Fruit fly (Drosophila melanogaster) whole organism, wandering third instar larva: ENCODE data around the gene CG13841.

Experiments
- Abd-B ChIP-seq: fragments of >200 bp; optimal IDR thresholded peaks from 2 replicates; lab custom pipeline; 2017; ENCODE audit warnings: missing biosample characterization, missing genetic modification characterization
- CG32264 ChIP-seq: fragments of 200-800 bp; sonication (Bioruptor generic); optimal IDR thresholded peaks from 2 replicates; lab custom pipeline; 2016; ENCODE audit warnings: missing biosample characterization, missing genetic modification characterization
- CG9705 ChIP-seq: fragments of 200-800 bp; sonication (Bioruptor generic); optimal IDR thresholded peaks from 2 replicates; lab custom pipeline; 2018; ENCODE audit warnings: missing biosample characterization, mild to moderate bottlenecking, missing genetic modification characterization
- CrebA ChIP-seq: fragments of 200-800 bp; sonication (Bioruptor generic); optimal IDR thresholded peaks from 2 replicates; lab custom pipeline; 2016; ENCODE audit warnings: missing biosample characterization, mild to moderate bottlenecking, missing genetic modification characterization, borderline replicate concordance
- Dif ChIP-seq: fragments of 200-275, 200-300 bp; sonication (Bioruptor generic); optimal IDR thresholded peaks from 2 replicates; lab custom pipeline; 2018; ENCODE audit warnings: missing biosample characterization, missing genetic modification characterization; ENCODE audit not compliant: partially characterized antibody
- HLH106 ChIP-seq: fragments of 200-800 bp; optimal IDR thresholded peaks from 3 replicates; lab custom pipeline; 2019; ENCODE audit warnings: missing biosample characterization, mild to moderate bottlenecking, missing genetic modification characterization, moderate library complexity
- Hnf4 ChIP-seq: fragments of 200-800 bp; sonication (Bioruptor generic); optimal IDR thresholded peaks from 2 replicates; lab custom pipeline; 2016; ENCODE audit warnings: missing biosample characterization, mild to moderate bottlenecking, missing genetic modification characterization
- Hr78 ChIP-seq: fragments of >200 bp; optimal IDR thresholded peaks from 2 replicates; lab custom pipeline; 2017; ENCODE audit warnings: missing biosample characterization, missing genetic modification characterization
- Hr83 ChIP-seq: fragments of 200-300 bp; sonication (Bioruptor generic); optimal IDR thresholded peaks from 2 replicates; lab custom pipeline; 2016; ENCODE audit warnings: missing biosample characterization, mild to moderate bottlenecking, missing genetic modification characterization, moderate library complexity; ENCODE audit not compliant: poor library complexity, severe bottlenecking
- Jra ChIP-seq: sonication (Bioruptor generic); optimal IDR thresholded peaks from 2 replicates; lab custom pipeline; 2016; ENCODE audit warnings: missing biosample characterization, missing genetic modification characterization
- Myc ChIP-seq: fragments of >200 bp; optimal IDR thresholded peaks from 2 replicates; lab custom pipeline; 2017
- OdsH ChIP-seq: fragments of 200-800 bp; sonication (Bioruptor generic); optimal IDR thresholded peaks from 2 replicates; lab custom pipeline; 2016; ENCODE audit warnings: missing biosample characterization, mild to moderate bottlenecking, missing genetic modification characterization
- Rel ChIP-seq, 2 experiments: fragments of 200-800 bp; sonication (Bioruptor generic) in 1 of 2; optimal IDR thresholded peaks; 2 replicates in 1 of 2; 3 replicates in 1 of 2; lab custom pipeline; 2016 to 2019; ENCODE audit warnings: mild to moderate bottlenecking in 2 of 2, missing biosample characterization in 2 of 2, missing genetic modification characterization in 2 of 2, moderate library complexity in 1 of 2
- Sp1 ChIP-seq: fragments of 200-800 bp; sonication (Bioruptor generic); optimal IDR thresholded peaks from 3 replicates; lab custom pipeline; 2019; ENCODE audit warnings: missing biosample characterization, mild to moderate bottlenecking, missing genetic modification characterization, moderate library complexity
- Vsx2 ChIP-seq: fragments of 200-300, 225-300 bp; sonication (Bioruptor generic); optimal IDR thresholded peaks from 2 replicates; lab custom pipeline; 2018; ENCODE audit warnings: missing biosample characterization, missing genetic modification characterization; ENCODE audit not compliant: partially characterized antibody
- br ChIP-seq: fragments of 200-800 bp; sonication (Bioruptor generic); optimal IDR thresholded peaks from 2 replicates; lab custom pipeline; 2016; ENCODE audit warnings: missing biosample characterization, missing genetic modification characterization
- brk ChIP-seq: fragments of 200-800 bp; sonication (Bioruptor generic); optimal IDR thresholded peaks from 2 replicates; lab custom pipeline; 2016; ENCODE audit warnings: missing biosample characterization, mild to moderate bottlenecking, missing genetic modification characterization
- dl ChIP-seq, 2 experiments: fragments of 175-275, 200-275 bp in 1 of 2; fragments of 200-275 bp in 1 of 2; sonication (Bioruptor generic); optimal IDR thresholded peaks; lab custom pipeline; 2018; ENCODE audit warnings: mild to moderate bottlenecking in 2 of 2, missing biosample characterization in 2 of 2, missing genetic modification characterization in 2 of 2, moderate library complexity in 2 of 2; ENCODE audit not compliant: partially characterized antibody in 2 of 2, insufficient read depth in 1 of 2
- dsf ChIP-seq: sonication (Bioruptor generic); optimal IDR thresholded peaks from 2 replicates; lab custom pipeline; 2016; ENCODE audit warnings: missing biosample characterization, missing genetic modification characterization, borderline replicate concordance
- foxo ChIP-seq, 2 experiments: fragments of 200-800 bp; sonication (Bioruptor generic); optimal IDR thresholded peaks; 2 replicates in 1 of 2; 3 replicates in 1 of 2; lab custom pipeline; 2016 to 2017; ENCODE audit warnings: missing biosample characterization in 2 of 2, missing genetic modification characterization in 2 of 2
- fru ChIP-seq: fragments of 200-800 bp; sonication (Bioruptor generic); optimal IDR thresholded peaks from 3 replicates; lab custom pipeline; 2016; ENCODE audit warnings: missing biosample characterization, mild to moderate bottlenecking, missing genetic modification characterization
- h ChIP-seq: fragments of 200-800 bp; sonication (Bioruptor generic); optimal IDR thresholded peaks from 3 replicates; lab custom pipeline; 2016; ENCODE audit warnings: missing biosample characterization, mild to moderate bottlenecking, missing genetic modification characterization
- jim ChIP-seq: fragments of 175-275, 200-325 bp; sonication (Bioruptor generic); optimal IDR thresholded peaks from 2 replicates; lab custom pipeline; 2016; ENCODE audit warnings: missing biosample characterization, mild to moderate bottlenecking, missing genetic modification characterization
- lola ChIP-seq: fragments of >200 bp; optimal IDR thresholded peaks from 2 replicates; lab custom pipeline; 2017; ENCODE audit warnings: missing biosample characterization, missing genetic modification characterization
- psq ChIP-seq: fragments of 200-800 bp; sonication (Bioruptor generic); optimal IDR thresholded peaks from 3 replicates; lab custom pipeline; 2017; ENCODE audit warnings: missing biosample characterization, mild to moderate bottlenecking, missing genetic modification characterization, moderate library complexity
- usp ChIP-seq: fragments of >200 bp; optimal IDR thresholded peaks from 2 replicates; lab custom pipeline; 2017; ENCODE audit warnings: missing biosample characterization, missing genetic modification characterization
- woc ChIP-seq: sonication (Bioruptor generic); optimal IDR thresholded peaks from 2 replicates; lab custom pipeline; 2016; ENCODE audit warnings: missing biosample characterization, mild to moderate bottlenecking, missing genetic modification characterization

The CG13841 gene

dm6 chr3R:22747423-22748090 is 19.9 kb downstream of the CG13841 start, which contains the start of gene CG17141:
Gene CG17141, minus strand, starts transcription at chr3R:22747599.
- TF ChIP-seq Hr83 = peak; percentile 35
- no peak for TF ChIP-seq lola
- peak; percentile 26 for TF ChIP-seq Dif (GFP tag; lab: Kevin White, UChicago)

DNA sequence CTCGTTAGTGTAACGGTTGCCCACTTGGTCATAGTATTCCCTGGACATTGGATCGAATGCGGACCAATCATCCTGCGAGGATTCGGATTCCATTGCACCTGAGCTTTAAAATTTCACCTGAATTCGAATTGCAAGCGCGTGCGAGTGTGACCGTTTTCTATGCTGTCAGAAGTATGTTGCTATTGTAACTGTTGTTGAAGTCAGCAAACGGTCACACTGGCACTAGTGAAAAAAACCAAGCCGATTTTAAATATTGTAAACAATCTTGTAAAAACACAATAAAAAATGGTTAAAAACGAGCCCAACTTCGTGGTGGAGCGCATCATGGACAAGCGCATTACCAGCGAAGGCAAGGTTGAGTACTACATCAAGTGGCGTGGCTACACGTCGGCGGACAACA is 22.1 kb downstream of the CG13841 start, which contains the start of the genes vret and HP1c:
Gene vret, minus strand, starts transcription at position 150 of the 400 bp plus-strand sequence.
Gene HP1c, plus strand, starts transcription at position 189 of the 400 bp plus-strand sequence.
- TF ChIP-seq h (no peak), Rel (GFP tag; optimal IDR thresholded peaks at IDR 0.05; lab: Kevin White, UChicago) (no peak), Rel (tag; optimal IDR thresholded peaks at IDR 0.05; lab: Kevin White, UChicago) (peak; percentile 37)
- TF ChIP-seq, all 38 proteins: peak for 1

DNA sequence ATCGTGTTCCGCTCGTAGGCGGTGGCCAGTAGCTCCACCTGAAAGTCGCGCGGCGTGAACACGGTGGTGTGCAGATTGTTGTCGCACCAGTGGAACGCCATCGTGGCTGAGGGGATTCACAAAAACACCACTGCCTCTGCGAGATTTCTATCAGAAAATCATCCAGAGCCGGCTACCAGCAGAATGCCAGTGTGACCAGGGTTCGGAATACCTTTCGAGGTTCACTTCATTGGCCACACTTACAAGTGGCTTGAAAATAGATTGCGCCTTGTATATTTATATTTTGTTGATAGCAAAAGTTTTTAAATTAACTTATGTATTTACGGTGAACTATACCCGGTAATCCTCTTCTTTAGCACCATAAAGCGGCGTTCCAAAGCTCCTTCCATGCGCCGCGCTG is 26.6 kb downstream of the CG13841 start, which contains the start of the genes Dcr-1 and CG6985:
Gene Dcr-1, minus strand, starts transcription at position 162 of the 400 bp plus-strand sequence.
Gene CG6985, plus strand, starts transcription at position 221 of the 400 bp plus-strand sequence.
- TF ChIP-seq Hr78 (GFP tag; lab: Kevin White, UChicago) (no peak), CG9705 (GFP tag; lab: Kevin White, UChicago) (no peak), lola (no peak), Rel (GFP tag; optimal IDR thresholded peaks at IDR 0.05; lab: Kevin White, UChicago) (no peak), Rel (tag; optimal IDR thresholded peaks at IDR 0.05; lab: Kevin White, UChicago) (peak; percentile 91), usp (GFP tag; lab: Kevin White, UChicago) (no peak), Myc (lab: Kevin White, UChicago) (no peak), br (GFP tag; lab: Kevin White, UChicago) (no peak), Vsx2 (GFP tag; lab: Kevin White, UChicago) (no peak)

- no peak for TF ChIP-seq Hr78 (GFP tag; lab: Kevin White, UChicago)
- TF ChIP-seq Rel (GFP tag; optimal IDR thresholded peaks at IDR 0.05; lab: Kevin White, UChicago) = no peak
- no peak for TF ChIP-seq Rel (tag; optimal IDR thresholded peaks at IDR 0.05; lab: Kevin White, UChicago)
- TF ChIP-seq Jra (GFP tag; lab: Kevin White, UChicago) = no peak
- no peak for TF ChIP-seq HLH106
- no peak for TF ChIP-seq CG9705 (GFP tag; lab: Kevin White, UChicago)
- no peak for TF ChIP-seq Dif (GFP tag; lab: Kevin White, UChicago)
- TF ChIP-seq Abd-B (GFP tag; lab: Kevin White, UChicago) = no peak
- no peak for TF ChIP-seq psq
- no peak for TF ChIP-seq Sp1 (GFP tag; lab: Kevin White, UChicago)
- TF ChIP-seq woc (GFP tag; lab: Kevin White, UChicago) = no peak
- no peak for TF ChIP-seq usp (GFP tag; lab: Kevin White, UChicago)
- no peak for TF ChIP-seq CrebA
- TF ChIP-seq OdsH (GFP tag; lab: Kevin White, UChicago) = no peak
- TF ChIP-seq jim (GFP tag; lab: Kevin White, UChicago) = no peak
- TF ChIP-seq brk (GFP tag; lab: Kevin White, UChicago) = no peak
These were observed 33.7 kb downstream of the CG13841 start, which contains the start of gene Takl2 for dm6 chr3R:22733751-22734150. Gene Takl2, minus strand, starts transcription at chr3R:22733851.

DNA sequence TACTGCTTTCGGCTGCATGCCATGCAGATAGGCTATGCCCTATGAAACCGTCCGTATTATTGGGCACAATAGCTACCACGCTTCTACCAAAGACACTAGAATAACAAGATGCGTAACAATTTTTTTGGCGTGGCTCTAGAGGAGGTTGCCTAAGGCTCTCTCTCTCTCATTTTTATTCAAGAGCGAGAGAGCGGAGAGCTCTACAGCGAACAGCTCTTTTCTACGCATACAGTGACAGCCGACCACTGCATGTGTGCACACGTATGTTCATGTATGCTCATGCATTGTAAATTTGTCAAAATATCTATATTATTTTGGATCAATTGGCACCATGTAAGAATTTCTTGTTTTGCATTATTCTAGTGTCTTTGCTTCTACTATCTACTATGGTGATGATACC is 34.5 kb downstream of the CG13841 start:
- TF ChIP-seq psq (no peak), foxo (GFP tag; optimal IDR thresholded peaks at IDR 0.05; lab: Kevin White, UChicago) (no peak), lola (no peak), brk (GFP tag; lab: Kevin White, UChicago) (no peak), dl (GFP tag; optimal IDR thresholded peaks at IDR 0.05; lab: Kevin White, UChicago; ENCODE audit: insufficient read depth in 1 of 2, partially characterized antibody in 2 of 2) (no peak), fru (GFP tag; lab: Kevin White, UChicago) (no peak), CG9705 (GFP tag; lab: Kevin White, UChicago) (no peak), Hnf4 (no peak)

dm6 chr3R:22727857-22728256 is 39.6 kb downstream of the CG13841 start:
- TF ChIP-seq CG32264 (GFP tag; lab: Kevin White, UChicago) (peak; percentile 24), brk (GFP tag; lab: Kevin White, UChicago) (no peak), lola (no peak), fru (GFP tag; lab: Kevin White, UChicago) (no peak), dsf (GFP tag; lab: Kevin White, UChicago) (no peak), OdsH (GFP tag; lab: Kevin White, UChicago) (peak; percentile 45), foxo (GFP tag; optimal IDR thresholded peaks at IDR 0.05; lab: Kevin White, UChicago) (peak in 1 of 2 experiments; percentile 39)
- TF ChIP-seq, all 38 proteins: peak for 3
